Worm (Caenorhabditis elegans): Measurements from ENCODE around the gene srh-5.

DNA sequence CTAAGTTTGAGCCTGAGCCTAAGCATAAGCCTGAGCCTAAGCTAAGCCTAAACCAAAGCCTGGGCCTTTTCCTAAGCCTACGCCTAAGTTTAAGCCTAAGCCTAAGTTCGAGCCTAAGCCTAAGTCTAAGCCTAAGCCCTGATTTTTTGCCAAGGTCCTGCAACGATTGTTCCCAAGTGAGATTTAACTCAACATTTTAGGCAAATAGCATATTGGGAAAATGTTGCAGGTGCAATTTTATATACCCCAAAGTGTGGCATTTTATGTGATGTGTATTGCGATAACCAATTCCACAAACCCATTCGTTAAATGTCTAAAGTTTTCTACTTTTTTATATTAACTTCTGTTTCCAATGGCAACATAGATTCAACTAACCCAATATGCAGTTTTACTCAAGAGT lies 23.2 kb upstream of the srh-5 start, which contains the start of gene irld-40:
- no peak for TF ChIP-seq elt-3 (tag; optimal IDR thresholded peaks at IDR 0.05)
- no peak for TF ChIP-seq pha-4 (tag; optimal IDR thresholded peaks at IDR 0.05)
- no peak for TF ChIP-seq ceh-28 (tag; optimal IDR thresholded peaks at IDR 0.05)
- TF ChIP-seq lin-39 (tag; optimal IDR thresholded peaks at IDR 0.05), result no peak
- TF ChIP-seq ceh-82 (tag; optimal IDR thresholded peaks at IDR 0.05), result no peak
- TF ChIP-seq nhr-237 (tag; optimal IDR thresholded peaks at IDR 0.05), result no peak
- no peak for TF ChIP-seq egl-27 (tag; optimal IDR thresholded peaks at IDR 0.05)
- no peak for TF ChIP-seq ceh-9 (tag; optimal IDR thresholded peaks at IDR 0.05)
- TF ChIP-seq eor-1 (tag; optimal IDR thresholded peaks at IDR 0.05), result no peak
- no peak for TF ChIP-seq fkh-10 (GFP tag; optimal IDR thresholded peaks at IDR 0.05)

Measured in whole organism, L3 larva.